Fruit fly (Drosophila melanogaster): ENCODE measurements around the gene SkpA.

Gene SkpA

DNA sequence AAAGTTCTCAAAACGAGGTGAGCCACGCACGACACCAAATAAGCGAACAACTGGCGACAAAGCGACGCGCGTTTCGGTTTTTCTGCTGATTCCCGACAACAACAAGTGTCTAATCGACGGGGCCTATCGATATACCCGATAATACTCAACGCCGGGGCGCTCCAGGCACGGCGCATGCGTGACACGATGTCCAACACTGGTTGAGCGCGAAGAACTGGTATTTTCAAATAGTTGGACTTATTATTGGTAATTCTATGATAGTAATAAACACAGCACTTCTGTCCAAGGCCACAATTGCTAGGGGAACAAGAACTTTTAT is 38.5 kb upstream of the SkpA start:
- peak in 1 of 2 experiments; percentile 30 for TF ChIP-seq foxo (GFP tag; optimal IDR thresholded peaks at IDR 0.05)
- TF ChIP-seq sv (GFP tag; optimal IDR thresholded peaks at IDR 0.05), result peak; percentile 18
- no peak for TF ChIP-seq Rel (GFP tag; optimal IDR thresholded peaks at IDR 0.05)
- TF ChIP-seq Rel (tag; optimal IDR thresholded peaks at IDR 0.05), result no peak
- TF ChIP-seq Hr83 (GFP tag; optimal IDR thresholded peaks at IDR 0.05; ENCODE audit: poor library complexity, severe bottlenecking), result peak; percentile 40
- peak; percentile 62 for TF ChIP-seq Hnf4 (GFP tag; optimal IDR thresholded peaks at IDR 0.05)
- peak; percentile 29 for TF ChIP-seq h (GFP tag; optimal IDR thresholded peaks at IDR 0.05)
- TF ChIP-seq usp (GFP tag; optimal IDR thresholded peaks at IDR 0.05), result no peak

DNA sequence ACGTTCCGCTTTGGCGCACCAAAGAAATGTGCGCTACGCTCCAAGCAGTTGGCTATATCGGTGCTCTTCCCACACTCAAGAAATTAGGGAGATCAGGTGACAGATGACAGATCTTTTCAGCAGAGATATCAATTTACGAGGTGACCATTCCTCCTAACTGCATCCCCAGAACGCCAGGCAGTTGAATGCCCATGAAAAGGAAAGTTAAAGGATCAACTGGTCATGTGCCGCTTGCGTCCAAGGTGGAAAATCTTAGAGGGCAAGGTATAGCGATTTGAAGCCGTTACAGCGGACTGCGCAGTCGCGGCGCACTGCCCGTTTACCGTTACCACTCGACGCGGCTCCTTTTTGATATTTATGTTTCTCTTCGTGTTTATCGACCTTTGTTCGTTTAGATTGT is 37.3 kb upstream of the SkpA start:
- TF ChIP-seq jim (GFP tag; optimal IDR thresholded peaks at IDR 0.05), result no peak
- TF ChIP-seq foxo (GFP tag; optimal IDR thresholded peaks at IDR 0.05), result peak in 1 of 2 experiments; percentile 1
- no peak for TF ChIP-seq pan (optimal IDR thresholded peaks at IDR 0.05)
- TF ChIP-seq HLH106 (tag; optimal IDR thresholded peaks at IDR 0.05), result no peak
- peak; percentile 38 for TF ChIP-seq sv (GFP tag; optimal IDR thresholded peaks at IDR 0.05)
- TF ChIP-seq psq (GFP tag; optimal IDR thresholded peaks at IDR 0.05), result no peak

- TF ChIP-seq N (GFP tag; optimal IDR thresholded peaks at IDR 0.05), result peak; percentile 11
- TF ChIP-seq foxo (GFP tag; optimal IDR thresholded peaks at IDR 0.05), result no peak
These were observed 36.5 kb upstream of the SkpA start for dm6 chrX:619220-620101.

dm6 chrX:620102-620430 is 35.8 kb upstream of the SkpA start, which contains the start of gene spdi:
TSS of gene spdi (minus strand) at chrX:620195.
- TF ChIP-seq dsf (GFP tag; optimal IDR thresholded peaks at IDR 0.05; ENCODE audit: borderline replicate concordance) (no peak), Mio (GFP tag; optimal IDR thresholded peaks at IDR 0.05) (no peak), br (GFP tag; optimal IDR thresholded peaks at IDR 0.05) (no peak), Myc (optimal IDR thresholded peaks at IDR 0.05) (peak; percentile 7), foxo (GFP tag; optimal IDR thresholded peaks at IDR 0.05) (no peak), jim (GFP tag; optimal IDR thresholded peaks at IDR 0.05) (no peak), Jra (GFP tag; optimal IDR thresholded peaks at IDR 0.05) (no peak), Vsx2 (GFP tag; optimal IDR thresholded peaks at IDR 0.05; ENCODE audit: partially characterized antibody) (no peak), Rel (GFP tag; optimal IDR thresholded peaks at IDR 0.05) (no peak), Rel (tag; optimal IDR thresholded peaks at IDR 0.05) (peak; percentile 23), N (GFP tag; optimal IDR thresholded peaks at IDR 0.05) (no peak), lola (GFP tag; optimal IDR thresholded peaks at IDR 0.05) (no peak)

DNA sequence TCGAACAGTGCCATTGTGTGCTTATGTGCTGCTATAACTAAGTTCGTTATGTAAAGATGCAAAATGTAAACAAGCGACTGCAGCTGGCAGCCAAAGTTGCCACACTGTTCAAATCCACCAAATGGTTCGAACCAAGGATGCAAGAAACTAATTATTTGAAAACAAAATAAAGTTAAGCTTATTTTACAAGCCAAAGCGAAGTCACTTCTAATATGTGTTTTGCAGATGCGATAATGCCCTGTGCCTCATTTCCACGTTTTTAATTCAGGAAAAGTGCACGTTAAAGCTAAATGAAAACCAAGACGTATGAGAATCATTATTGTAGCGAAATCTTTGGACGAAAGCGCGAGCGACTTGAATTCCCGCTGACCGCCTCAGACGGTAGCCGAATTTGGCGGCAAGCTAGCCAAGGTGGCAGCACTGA is 34.8 kb upstream of the SkpA start, which contains the start of the genes CG13365 and Vsp37A:
Gene CG13365 (minus strand): TSS at position 84 of the 424 bp plus-strand sequence.
Gene Vsp37A (plus strand): TSS at position 399 of the 424 bp plus-strand sequence.
- peak; percentile 60 for TF ChIP-seq HLH106 (tag; optimal IDR thresholded peaks at IDR 0.05)
- peak; percentile 3 for TF ChIP-seq dsf (GFP tag; optimal IDR thresholded peaks at IDR 0.05; ENCODE audit: borderline replicate concordance)
- peak; percentile 26 for TF ChIP-seq Hr83 (GFP tag; optimal IDR thresholded peaks at IDR 0.05; ENCODE audit: poor library complexity, severe bottlenecking)
- TF ChIP-seq h (GFP tag; optimal IDR thresholded peaks at IDR 0.05), result peak; percentile 51
- TF ChIP-seq ey (GFP tag; optimal IDR thresholded peaks at IDR 0.05), result peak; percentile 41
- peak; percentile 84 for TF ChIP-seq woc (GFP tag; optimal IDR thresholded peaks at IDR 0.05)
- TF ChIP-seq rgr (GFP tag; optimal IDR thresholded peaks at IDR 0.05), result no peak
- peak; percentile 43 for TF ChIP-seq fru (GFP tag; optimal IDR thresholded peaks at IDR 0.05)
- peak; percentile 46 for TF ChIP-seq CG9705 (GFP tag; optimal IDR thresholded peaks at IDR 0.05)
- TF ChIP-seq psq (GFP tag; optimal IDR thresholded peaks at IDR 0.05), result peak; percentile 15
- TF ChIP-seq Rel (GFP tag; optimal IDR thresholded peaks at IDR 0.05), result no peak
- peak; percentile 5 for TF ChIP-seq Rel (tag; optimal IDR thresholded peaks at IDR 0.05)
- TF ChIP-seq CG32264 (GFP tag; optimal IDR thresholded peaks at IDR 0.05), result no peak
- TF ChIP-seq GATAd (GFP tag; optimal IDR thresholded peaks at IDR 0.05), result peak; percentile 68
- TF ChIP-seq Jra (GFP tag; optimal IDR thresholded peaks at IDR 0.05), result peak; percentile 62
- no peak for TF ChIP-seq dl (GFP tag; optimal IDR thresholded peaks at IDR 0.05; ENCODE audit: insufficient read depth in 1 of 2, partially characterized antibody in 2 of 2)
- peak; percentile 42 for TF ChIP-seq br (GFP tag; optimal IDR thresholded peaks at IDR 0.05)
- TF ChIP-seq tai (GFP tag; optimal IDR thresholded peaks at IDR 0.05), result no peak
- no peak for TF ChIP-seq lola (GFP tag; optimal IDR thresholded peaks at IDR 0.05)
- peak in 1 of 2 experiments; percentile 42 for TF ChIP-seq foxo (GFP tag; optimal IDR thresholded peaks at IDR 0.05)
- peak; percentile 98 for TF ChIP-seq Myc (optimal IDR thresholded peaks at IDR 0.05)
- peak; percentile 33 for TF ChIP-seq sv (GFP tag; optimal IDR thresholded peaks at IDR 0.05)
- TF ChIP-seq Sp1 (GFP tag; optimal IDR thresholded peaks at IDR 0.05), result peak; percentile 58
